Fruit fly (Drosophila melanogaster): ENCODE results near the gene muc.

The muc gene

dm6 chr2L:7404923-7405322 is 21.7 kb upstream of the muc start, which contains the start of gene CG5177:
Gene CG5177, plus strand, starts transcription at chr2L:7405227.
- no peak for TF ChIP-seq CG9948 (tag; optimal IDR thresholded peaks at IDR 0.05)
- TF ChIP-seq CG34367 (tag; optimal IDR thresholded peaks at IDR 0.05) = no peak
- TF ChIP-seq gl (tag; optimal IDR thresholded peaks at IDR 0.05) = no peak
- no peak for TF ChIP-seq D1 (tag; optimal IDR thresholded peaks at IDR 0.05)
- no peak for TF ChIP-seq rn (GFP tag; IDR thresholded peaks at IDR 0.05)
- no peak for TF ChIP-seq CG12605 (GFP tag; IDR thresholded peaks at IDR 0.05)
- TF ChIP-seq CG13204 (GFP tag; optimal IDR thresholded peaks at IDR 0.05) = no peak
- no peak for TF ChIP-seq CG4496 (GFP tag; IDR thresholded peaks at IDR 0.05)
- no peak for TF ChIP-seq CG8301 (tag; optimal IDR thresholded peaks at IDR 0.05)
- no peak for TF ChIP-seq CG10348 (GFP tag; IDR thresholded peaks at IDR 0.05)
- TF ChIP-seq Pif1B (GFP tag; optimal IDR thresholded peaks at IDR 0.05) = no peak
- TF ChIP-seq Ets98B (GFP tag; IDR thresholded peaks at IDR 0.05) = no peak
- no peak for TF ChIP-seq CG8159 (tag; optimal IDR thresholded peaks at IDR 0.05)
- TF ChIP-seq CG14655 (GFP tag; optimal IDR thresholded peaks at IDR 0.05) = no peak
- TF ChIP-seq CG17806 (tag; optimal IDR thresholded peaks at IDR 0.05) = no peak
- TF ChIP-seq fd96Ca (GFP tag; IDR thresholded peaks at IDR 0.05) = no peak

dm6 chr2L:7407638-7408037 is 19.0 kb upstream of the muc start:
- no peak for TF ChIP-seq CG9948 (tag; optimal IDR thresholded peaks at IDR 0.05)
- TF ChIP-seq D1 (tag; optimal IDR thresholded peaks at IDR 0.05) = no peak
- TF ChIP-seq CG8301 (tag; optimal IDR thresholded peaks at IDR 0.05) = no peak
- no peak for TF ChIP-seq CG13204 (GFP tag; optimal IDR thresholded peaks at IDR 0.05)
- no peak for TF ChIP-seq Pif1B (GFP tag; optimal IDR thresholded peaks at IDR 0.05)
- no peak for TF ChIP-seq CG17806 (tag; optimal IDR thresholded peaks at IDR 0.05)
- no peak for TF ChIP-seq CG4496 (GFP tag; IDR thresholded peaks at IDR 0.05)
- no peak for TF ChIP-seq Pif1A (GFP tag; optimal IDR thresholded peaks at IDR 0.05)
- TF ChIP-seq EcR (GFP tag; optimal IDR thresholded peaks at IDR 0.05) = no peak
- no peak for TF ChIP-seq CG12605 (GFP tag; IDR thresholded peaks at IDR 0.05)
- TF ChIP-seq Ets98B (GFP tag; IDR thresholded peaks at IDR 0.05) = no peak
- TF ChIP-seq CG34367 (tag; optimal IDR thresholded peaks at IDR 0.05) = no peak
- TF ChIP-seq Snoo (tag; optimal IDR thresholded peaks at IDR 0.05) = no peak
- TF ChIP-seq CG8159 (tag; optimal IDR thresholded peaks at IDR 0.05) = no peak
- TF ChIP-seq CG15710 (tag; optimal IDR thresholded peaks at IDR 0.05) = no peak
- no peak for TF ChIP-seq rn (GFP tag; IDR thresholded peaks at IDR 0.05)
- TF ChIP-seq gl (tag; optimal IDR thresholded peaks at IDR 0.05) = no peak

dm6 chr2L:7409007-7409406 is 17.7 kb upstream of the muc start:
- TF ChIP-seq CG32121 (GFP tag; IDR thresholded peaks at IDR 0.05) = 0 out of 2 replicates have a peak, but pooled peaks have one; percentile 9
- no peak for TF ChIP-seq Pif1A (GFP tag; optimal IDR thresholded peaks at IDR 0.05)
- TF ChIP-seq Snoo (tag; optimal IDR thresholded peaks at IDR 0.05) = no peak
- no peak for TF ChIP-seq Pif1B (GFP tag; optimal IDR thresholded peaks at IDR 0.05)

- TF ChIP-seq CG14655 (GFP tag; optimal IDR thresholded peaks at IDR 0.05) (no peak), CG12605 (GFP tag; IDR thresholded peaks at IDR 0.05) (no peak), EcR (GFP tag; optimal IDR thresholded peaks at IDR 0.05) (no peak), CG4496 (GFP tag; IDR thresholded peaks at IDR 0.05) (no peak), CG9948 (tag; optimal IDR thresholded peaks at IDR 0.05) (no peak), rn (GFP tag; IDR thresholded peaks at IDR 0.05) (no peak), CG17806 (tag; optimal IDR thresholded peaks at IDR 0.05) (no peak), gl (tag; optimal IDR thresholded peaks at IDR 0.05) (no peak), CG8301 (tag; optimal IDR thresholded peaks at IDR 0.05) (no peak), CG15710 (tag; optimal IDR thresholded peaks at IDR 0.05) (no peak)
Observed at dm6 chr2L:7409602-7410001, 17.1 kb upstream of the muc start, which contains the start of gene CG5181. Gene CG5181, minus strand, starts transcription at chr2L:7409809.

DNA sequence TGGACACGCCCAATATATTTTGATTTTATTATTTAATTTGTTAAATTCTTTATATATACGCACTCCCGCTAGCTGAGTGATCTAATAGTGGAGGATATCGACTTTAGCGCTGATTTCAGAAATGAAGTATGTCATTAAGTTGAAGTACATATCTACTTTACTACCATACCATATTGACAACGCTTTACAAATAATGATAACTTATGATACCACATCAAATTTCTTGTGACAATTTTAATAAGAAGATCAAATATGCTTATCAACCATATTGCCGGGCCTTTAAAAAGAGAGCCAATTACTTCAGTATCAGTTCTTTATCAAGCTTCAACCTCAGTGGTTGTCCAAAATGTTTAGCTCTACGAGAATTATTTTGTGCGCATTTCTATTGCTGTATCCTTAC is 16.1 kb upstream of the muc start, which contains the start of gene CG15818:
TSS of gene CG15818 (plus strand) at position 301 of the 400 bp plus-strand sequence.
- TF ChIP-seq gl (tag; optimal IDR thresholded peaks at IDR 0.05) = no peak
- TF ChIP-seq Snoo (tag; optimal IDR thresholded peaks at IDR 0.05) = no peak
- TF ChIP-seq fd96Ca (GFP tag; IDR thresholded peaks at IDR 0.05) = no peak
- TF ChIP-seq Pif1A (GFP tag; optimal IDR thresholded peaks at IDR 0.05) = no peak
- no peak for TF ChIP-seq D1 (tag; optimal IDR thresholded peaks at IDR 0.05)
- TF ChIP-seq CG17806 (tag; optimal IDR thresholded peaks at IDR 0.05) = no peak
- no peak for TF ChIP-seq CG13204 (GFP tag; optimal IDR thresholded peaks at IDR 0.05)
- TF ChIP-seq CG15710 (tag; optimal IDR thresholded peaks at IDR 0.05) = no peak
- TF ChIP-seq CG34367 (tag; optimal IDR thresholded peaks at IDR 0.05) = no peak
- TF ChIP-seq CG9948 (tag; optimal IDR thresholded peaks at IDR 0.05) = no peak
- TF ChIP-seq Ets98B (GFP tag; IDR thresholded peaks at IDR 0.05) = no peak
- no peak for TF ChIP-seq CG4496 (GFP tag; IDR thresholded peaks at IDR 0.05)
- TF ChIP-seq CG10348 (GFP tag; IDR thresholded peaks at IDR 0.05) = no peak
- no peak for TF ChIP-seq rn (GFP tag; IDR thresholded peaks at IDR 0.05)
- TF ChIP-seq CG8301 (tag; optimal IDR thresholded peaks at IDR 0.05) = no peak
- TF ChIP-seq Pif1B (GFP tag; optimal IDR thresholded peaks at IDR 0.05) = no peak
- TF ChIP-seq CG32121 (GFP tag; IDR thresholded peaks at IDR 0.05) = no peak
- no peak for TF ChIP-seq CG8159 (tag; optimal IDR thresholded peaks at IDR 0.05)
- TF ChIP-seq EcR (GFP tag; optimal IDR thresholded peaks at IDR 0.05) = no peak
- no peak for TF ChIP-seq CG14655 (GFP tag; optimal IDR thresholded peaks at IDR 0.05)

DNA sequence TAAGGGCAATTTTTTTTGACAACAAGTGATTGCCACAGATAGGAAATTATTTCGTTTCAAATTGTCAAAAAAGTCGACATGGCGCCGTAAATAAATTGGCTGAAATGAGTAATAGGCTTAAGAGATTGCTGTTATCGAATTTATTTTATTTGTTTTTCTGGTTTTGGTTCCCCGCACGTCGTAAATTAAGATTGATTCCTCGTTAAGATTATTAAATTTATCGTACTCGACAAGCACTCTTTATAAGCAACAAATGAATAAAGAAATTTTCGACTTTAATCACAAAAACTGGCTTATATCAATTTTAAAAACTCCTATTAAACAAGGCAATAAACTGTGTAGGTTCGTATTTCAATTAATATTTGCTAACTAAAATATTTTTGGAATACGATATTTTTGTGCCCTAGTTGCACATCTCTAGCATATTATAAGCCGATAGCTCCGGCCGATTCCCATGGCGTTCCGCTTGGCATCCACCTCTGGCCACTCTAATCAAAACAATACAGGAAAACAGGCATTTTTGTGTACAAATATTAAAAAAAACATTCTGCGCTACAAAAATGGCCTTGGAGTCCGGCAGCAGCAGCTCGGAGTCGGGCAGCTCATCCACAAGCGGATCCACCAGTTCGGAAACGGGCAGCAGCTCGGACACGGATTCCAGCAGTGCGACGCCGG is 14.6 kb upstream of the muc start, which contains the start of gene chm:
TSS of gene chm (plus strand) at position 471 of the 675 bp plus-strand sequence.
- TF ChIP-seq CG4496 (GFP tag; IDR thresholded peaks at IDR 0.05) (no peak), D1 (tag; optimal IDR thresholded peaks at IDR 0.05) (peak; percentile 15), rn (GFP tag; IDR thresholded peaks at IDR 0.05) (no peak), fd96Ca (GFP tag; IDR thresholded peaks at IDR 0.05) (no peak), CG32121 (GFP tag; IDR thresholded peaks at IDR 0.05) (no peak), CG34367 (tag; optimal IDR thresholded peaks at IDR 0.05) (no peak), CG15710 (tag; optimal IDR thresholded peaks at IDR 0.05) (no peak)
